Worm (Caenorhabditis elegans) whole organism, L1 larva: ENCODE results near the gene VY10G11R.1.

Experiments
- aha-1 ChIP-seq: fragments of 150-350 bp; optimal IDR thresholded peaks from 2 replicates; lab custom pipeline; 2014; ENCODE audit warnings: missing biosample characterization, missing genetic modification characterization
- ama-1 ChIP-seq: fragments of 150-350 bp; optimal IDR thresholded peaks from 2 replicates; lab custom pipeline; 2014
- dpl-1 ChIP-seq, 3 experiments: fragments of 150-350 bp in 2 of 3; sonication (generic microtip) in 1 of 3; optimal IDR thresholded peaks; 2 replicates each; lab custom pipeline; 2014 to 2017; ENCODE audit warnings: missing biosample characterization in 3 of 3, missing genetic modification characterization in 3 of 3, missing genetic modification reagents in 3 of 3
- egl-27 ChIP-seq, 2 experiments: fragments of 150-350 bp in 1 of 2; sonication (generic microtip); optimal IDR thresholded peaks; 3 replicates each; lab custom pipeline; 2017 to 2018; ENCODE audit warnings: missing biosample characterization in 2 of 2, missing genetic modification characterization in 2 of 2, missing genetic modification reagents in 2 of 2
- fkh-10 ChIP-seq: sonication (generic microtip); optimal IDR thresholded peaks from 2 replicates; lab custom pipeline; 2017; ENCODE audit warnings: missing biosample characterization, missing genetic modification reagents, missing genetic modification characterization
- lin-13 ChIP-seq: fragments of 150-350 bp; optimal IDR thresholded peaks from 2 replicates; lab custom pipeline; 2014; ENCODE audit warnings: missing biosample characterization, missing genetic modification reagents, missing genetic modification characterization
- lin-15B ChIP-seq: fragments of 150-350 bp; sonication (generic microtip); optimal IDR thresholded peaks from 3 replicates; lab custom pipeline; 2014; ENCODE audit warnings: missing biosample characterization, missing genetic modification characterization
- nhr-12 ChIP-seq: sonication (generic microtip); optimal IDR thresholded peaks from 2 replicates; lab custom pipeline; 2017; ENCODE audit warnings: missing biosample characterization, missing genetic modification characterization
- snpc-4 ChIP-seq: fragments of 150-350 bp; optimal IDR thresholded peaks from 2 replicates; lab custom pipeline; 2014; ENCODE audit warnings: missing biosample characterization, missing genetic modification characterization
- tbx-2 ChIP-seq: sonication (generic microtip); optimal IDR thresholded peaks from 2 replicates; lab custom pipeline; 2016; ENCODE audit warnings: missing genetic modification characterization, missing compliant biosample characterization
- tlp-1 ChIP-seq: fragments of 150-350 bp; optimal IDR thresholded peaks from 2 replicates; lab custom pipeline; 2014; ENCODE audit warnings: missing biosample characterization, missing genetic modification characterization

ce11 chrIV:16431929-16432328 is 38.9 kb downstream of the VY10G11R.1 start, which contains the start of gene dlc-3:
- no peak for TF ChIP-seq egl-27 (tag; optimal IDR thresholded peaks at IDR 0.05; lab: Kevin White, UChicago)
- no peak for TF ChIP-seq tlp-1 (tag; lab: Kevin White, UChicago)
- no peak for TF ChIP-seq nhr-12 (tag; lab: Kevin White, UChicago)
- no peak for TF ChIP-seq dpl-1 (GFP tag; optimal IDR thresholded peaks at IDR 0.05; lab: Kevin White, UChicago)
- TF ChIP-seq lin-15B, result no peak
- no peak for TF ChIP-seq ama-1 (lab: Kevin White, UChicago)
- TF ChIP-seq aha-1 (tag; lab: Kevin White, UChicago), result no peak
- TF ChIP-seq fkh-10 (GFP tag; lab: Kevin White, UChicago), result no peak
- TF ChIP-seq snpc-4, result no peak
- TF ChIP-seq tbx-2 (tag; lab: Kevin White, UChicago), result no peak
- TF ChIP-seq lin-13 (GFP tag; lab: Kevin White, UChicago), result no peak
